Worm (Caenorhabditis elegans) whole organism, L4 larva: ENCODE results near the gene F36D4.1.

Source experiments
- mdl-1 ChIP-seq, 2 experiments: fragments of 150-350 bp in 1 of 2; sonication (generic microtip) in 1 of 2; optimal IDR thresholded peaks; 2 replicates each; lab custom pipeline; 2014 to 2017; ENCODE audit warnings: missing biosample characterization in 2 of 2, missing genetic modification characterization in 2 of 2
- pha-4 ChIP-seq, 2 experiments: fragments of 150-350 bp in 1 of 2; fragments of 200-800 bp in 1 of 2; sonication (Bioruptor generic) in 1 of 2; IDR thresholded peaks in 1 of 2; optimal IDR thresholded peaks in 1 of 2; 2 replicates each; pipeline versions ENCODE4 v1.3.6 to Lab custom; 2014 to 2022; ENCODE audit warnings: missing genetic modification characterization in 2 of 2, missing genetic modification reagents in 2 of 2, missing biosample characterization in 1 of 2, missing compliant biosample characterization in 1 of 2

DNA sequence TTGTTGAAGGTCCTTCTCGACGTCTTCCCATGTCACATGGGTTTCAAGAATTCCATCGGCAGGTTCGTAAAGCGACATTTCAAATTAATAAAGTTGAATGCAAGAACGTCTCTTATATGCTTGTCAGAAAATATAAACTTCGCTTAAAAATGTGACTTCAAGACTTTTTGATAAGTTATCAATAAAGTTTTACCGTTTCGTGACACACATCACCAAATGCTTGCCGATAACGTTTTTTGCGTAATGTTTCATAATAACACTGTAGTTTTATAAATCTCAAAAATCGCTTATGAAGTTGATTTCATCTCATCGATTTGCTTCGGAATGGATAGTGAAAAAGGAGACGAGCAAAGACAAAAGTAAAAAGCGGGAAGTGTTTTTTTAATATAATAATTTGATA is 43.3 kb upstream of the F36D4.1 start, which contains the start of gene E02C12.8:
- no peak for TF ChIP-seq pha-4 (GFP tag; IDR thresholded peaks at IDR 0.05; lab: Robert Waterston, UW)
- TF ChIP-seq pha-4 (tag; optimal IDR thresholded peaks at IDR 0.05; lab: Kevin White, UChicago), result no peak
- TF ChIP-seq mdl-1 (tag; optimal IDR thresholded peaks at IDR 0.05; lab: Kevin White, UChicago), result no peak
